Worm (Caenorhabditis elegans): ENCODE results near the gene F01F1.2.

DNA sequence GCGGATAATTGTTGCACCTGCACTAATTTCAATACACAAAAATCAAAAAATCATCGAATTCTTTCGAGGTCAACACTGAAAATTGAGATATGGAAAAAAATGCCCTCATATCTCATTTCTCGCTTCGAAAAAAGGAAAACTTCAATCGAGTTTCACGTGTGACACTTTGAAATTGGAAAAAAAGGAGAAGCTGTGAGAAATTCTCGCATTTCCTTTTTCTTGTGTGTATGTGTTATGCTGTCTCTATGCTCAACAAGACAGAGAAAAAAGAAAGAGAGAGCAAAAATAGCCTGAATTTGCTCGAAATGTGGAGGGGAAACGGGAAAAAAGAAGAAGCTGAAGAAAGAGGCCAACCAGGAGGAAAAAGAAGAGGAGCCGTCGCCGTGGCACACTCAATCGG lies 31.9 kb upstream of the F01F1.2 start:
- TF ChIP-seq daf-19 (GFP tag; conservative IDR thresholded peaks at IDR 0.05) = no peak
- TF ChIP-seq unc-62 (GFP tag; optimal IDR thresholded peaks at IDR 0.05 in 1 of 2) = no peak
- no peak for TF ChIP-seq unc-62 (tag; optimal IDR thresholded peaks at IDR 0.05)
- no peak for TF ChIP-seq F37D6.2 (tag; optimal IDR thresholded peaks at IDR 0.05)
- TF ChIP-seq nhr-76 (tag; optimal IDR thresholded peaks at IDR 0.05) = no peak
- TF ChIP-seq pha-4 (GFP tag; IDR thresholded peaks at IDR 0.05) = no peak
- no peak for TF ChIP-seq pha-4 (tag; optimal IDR thresholded peaks at IDR 0.05)
- no peak for TF ChIP-seq nhr-77 (tag; optimal IDR thresholded peaks at IDR 0.05)
- TF ChIP-seq unc-39 (tag; optimal IDR thresholded peaks at IDR 0.05) = no peak
